Worm (Caenorhabditis elegans) whole organism, L4 larva: Measurements from ENCODE around the gene irg-1.
A peak's percentile ranks its signal among the peaks of the same experiment; 100 is the strongest.

Source experiments
- F10B5.3 ChIP-seq: sonication (generic microtip); optimal IDR thresholded peaks from 2 replicates; lab custom pipeline; 2016; ENCODE audit warnings: mild to moderate bottlenecking, missing genetic modification characterization, missing compliant biosample characterization
- F37D6.2 ChIP-seq: sonication (generic microtip); optimal IDR thresholded peaks from 2 replicates; lab custom pipeline; 2016; ENCODE audit warnings: mild to moderate bottlenecking, missing genetic modification characterization, missing compliant biosample characterization
- F44E2.7 ChIP-seq: fragments of 200-800 bp; sonication (Bioruptor generic); IDR thresholded peaks from 2 replicates; pipeline ENCODE4 v2.1.2; 2022; ENCODE audit warnings: missing genetic modification characterization, missing compliant biosample characterization
- R02D3.7 ChIP-seq: fragments of 150-350 bp; sonication (generic microtip); optimal IDR thresholded peaks from 3 replicates; lab custom pipeline; 2014; ENCODE audit warnings: missing biosample characterization, missing genetic modification characterization
- ZK337.2 ChIP-seq: fragments of 200-800 bp; sonication (Bioruptor generic); IDR thresholded peaks from 2 replicates; pipeline ENCODE4 v1.3.6; 2022; ENCODE audit warnings: missing genetic modification reagents, missing genetic modification characterization, missing compliant biosample characterization
- ZK546.5 ChIP-seq, 2 experiments: sonication (generic microtip); optimal IDR thresholded peaks; 2 replicates each; lab custom pipeline; 2017; ENCODE audit warnings: missing biosample characterization in 2 of 2, missing genetic modification characterization in 2 of 2
- ceh-20 ChIP-seq: fragments of 200-800 bp; sonication (Bioruptor generic); IDR thresholded peaks from 2 replicates; pipeline ENCODE4 v1.3.6; 2022; ENCODE audit warnings: missing genetic modification reagents, missing genetic modification characterization, missing compliant biosample characterization
- ceh-32 ChIP-seq: sonication (generic microtip); optimal IDR thresholded peaks from 2 replicates; lab custom pipeline; 2016; ENCODE audit warnings: mild to moderate bottlenecking, missing genetic modification characterization, missing compliant biosample characterization; ENCODE audit not compliant: poor library complexity
- ceh-44 ChIP-seq: fragments of 200-800 bp; sonication (Bioruptor generic); IDR thresholded peaks from 2 replicates; pipeline ENCODE4 v1.3.6; 2022; ENCODE audit warnings: missing genetic modification reagents, missing genetic modification characterization, missing compliant biosample characterization
- ceh-62 ChIP-seq: sonication (generic microtip); optimal IDR thresholded peaks from 2 replicates; lab custom pipeline; 2017; ENCODE audit warnings: missing biosample characterization, missing genetic modification characterization
- ces-1 ChIP-seq: fragments of 150-350 bp; sonication (generic microtip); optimal IDR thresholded peaks from 4 replicates; lab custom pipeline; 2014; ENCODE audit warnings: missing biosample characterization, missing genetic modification reagents, missing genetic modification characterization
- daf-12 ChIP-seq: fragments of 150-350 bp; optimal IDR thresholded peaks from 2 replicates; lab custom pipeline; 2014; ENCODE audit warnings: missing biosample characterization, missing genetic modification reagents, missing genetic modification characterization
- daf-16 ChIP-seq, 3 experiments: sonication (generic microtip); optimal IDR thresholded peaks; 2 replicates each; lab custom pipeline; 2016 to 2017; ENCODE audit warnings: missing genetic modification characterization in 3 of 3, missing genetic modification reagents in 3 of 3, mild to moderate bottlenecking in 2 of 3, missing compliant biosample characterization in 2 of 3, missing biosample characterization in 1 of 3, moderate library complexity in 1 of 3
- dmd-6 ChIP-seq: fragments of 200-800 bp; sonication (Bioruptor generic); IDR thresholded peaks from 2 replicates; pipeline ENCODE4 v1.3.6; 2022; ENCODE audit warnings: missing genetic modification reagents, missing genetic modification characterization, missing compliant biosample characterization
- dmd-8 ChIP-seq: fragments of 200-800 bp; sonication (Bioruptor generic); IDR thresholded peaks from 2 replicates; pipeline ENCODE4 v1.3.6; 2022; ENCODE audit warnings: missing genetic modification characterization, missing compliant biosample characterization
- dmd-9 ChIP-seq: fragments of 200-800 bp; sonication (Bioruptor generic); IDR thresholded peaks from 2 replicates; pipeline ENCODE4 v1.3.6; 2022; ENCODE audit warnings: missing genetic modification reagents, missing genetic modification characterization, missing compliant biosample characterization
- dve-1 ChIP-seq: sonication (generic microtip); optimal IDR thresholded peaks from 2 replicates; lab custom pipeline; 2017; ENCODE audit warnings: antibody characterized with exemption, mild to moderate bottlenecking, missing genetic modification characterization, missing compliant biosample characterization; ENCODE audit not compliant: insufficient read depth
- egl-43 ChIP-seq: fragments of 200-800 bp; sonication (Bioruptor generic); IDR thresholded peaks from 2 replicates; pipeline ENCODE4 v1.3.6; 2022; ENCODE audit warnings: missing genetic modification reagents, missing genetic modification characterization, missing compliant biosample characterization
- fos-1 ChIP-seq: fragments of 150-350 bp; optimal IDR thresholded peaks from 2 replicates; lab custom pipeline; 2014; ENCODE audit warnings: missing biosample characterization, missing genetic modification characterization
- hmg-1.1 ChIP-seq: fragments of 200-800 bp; sonication (Bioruptor generic); IDR thresholded peaks from 2 replicates; pipeline ENCODE4 v1.3.6; 2022; ENCODE audit warnings: missing genetic modification reagents, missing genetic modification characterization, missing compliant biosample characterization
- lin-1 ChIP-seq: fragments of 200-800 bp; sonication (Bioruptor generic); IDR thresholded peaks from 2 replicates; pipeline ENCODE4 v1.3.6; 2022; ENCODE audit warnings: missing genetic modification reagents, missing genetic modification characterization, missing compliant biosample characterization
- lin-15B ChIP-seq: fragments of 150-350 bp; sonication (generic microtip); optimal IDR thresholded peaks from 3 replicates; lab custom pipeline; 2014; ENCODE audit warnings: missing biosample characterization, missing genetic modification characterization
- lir-3 ChIP-seq: sonication (generic microtip); optimal IDR thresholded peaks from 2 replicates; lab custom pipeline; 2016; ENCODE audit warnings: mild to moderate bottlenecking, missing genetic modification characterization, missing compliant biosample characterization
- madf-5 ChIP-seq, 2 experiments: fragments of 200-800 bp; sonication (Bioruptor generic); IDR thresholded peaks; 2 replicates each; pipeline ENCODE4 v1.3.6; 2022; ENCODE audit warnings: missing compliant biosample characterization in 2 of 2, missing genetic modification characterization in 2 of 2
- mdl-1 ChIP-seq, 2 experiments: fragments of 150-350 bp in 1 of 2; sonication (generic microtip) in 1 of 2; optimal IDR thresholded peaks; 2 replicates each; lab custom pipeline; 2014 to 2017; ENCODE audit warnings: missing biosample characterization in 2 of 2, missing genetic modification characterization in 2 of 2
- mdt-29 ChIP-seq: fragments of 200-800 bp; sonication (Bioruptor generic); IDR thresholded peaks from 2 replicates; pipeline ENCODE4 v1.3.6; 2022; ENCODE audit warnings: missing genetic modification reagents, missing genetic modification characterization, missing compliant biosample characterization
- mes-2 ChIP-seq: sonication (generic microtip); optimal IDR thresholded peaks from 2 replicates; lab custom pipeline; 2016; ENCODE audit warnings: missing genotype, mild to moderate bottlenecking, missing genetic modification characterization, missing compliant biosample characterization; ENCODE audit not compliant: poor library complexity, severe bottlenecking
- mxl-2 ChIP-seq: fragments of 200-800 bp; sonication (Bioruptor generic); conservative IDR thresholded peaks from 2 replicates; pipeline ENCODE4 v1.3.6; 2022; ENCODE audit warnings: missing genetic modification reagents, missing genetic modification characterization, missing compliant biosample characterization
- mxl-3 ChIP-seq: fragments of 200-800 bp; sonication (Bioruptor generic); optimal IDR thresholded peaks from 2 replicates; lab custom pipeline; 2018; ENCODE audit warnings: mild to moderate bottlenecking, missing genetic modification characterization, missing compliant biosample characterization
- nhr-10 ChIP-seq: fragments of 150-350 bp; optimal IDR thresholded peaks from 2 replicates; lab custom pipeline; 2014; ENCODE audit warnings: missing biosample characterization, missing genetic modification characterization
- nhr-102 ChIP-seq: sonication (generic microtip); optimal IDR thresholded peaks from 2 replicates; lab custom pipeline; 2016; ENCODE audit warnings: mild to moderate bottlenecking, missing genetic modification characterization, moderate library complexity, missing compliant biosample characterization
- nhr-11 ChIP-seq: fragments of 150-350 bp; optimal IDR thresholded peaks from 2 replicates; lab custom pipeline; 2014; ENCODE audit warnings: missing biosample characterization, missing genetic modification characterization
- nhr-111 ChIP-seq: fragments of 200-800 bp; sonication (Bioruptor generic); optimal IDR thresholded peaks from 2 replicates; lab custom pipeline; 2018; ENCODE audit warnings: mild to moderate bottlenecking, missing genetic modification characterization, missing compliant biosample characterization
- nhr-237 ChIP-seq: sonication (generic microtip); optimal IDR thresholded peaks from 2 replicates; lab custom pipeline; 2017; ENCODE audit warnings: missing biosample characterization, missing genetic modification characterization
- nhr-28 ChIP-seq: fragments of 150-350 bp; optimal IDR thresholded peaks from 2 replicates; lab custom pipeline; 2014; ENCODE audit warnings: missing biosample characterization, missing genetic modification characterization
- nhr-41 ChIP-seq: fragments of 200-800 bp; sonication (Bioruptor generic); IDR thresholded peaks from 2 replicates; pipeline ENCODE4 v1.3.6; 2022; ENCODE audit warnings: missing genetic modification reagents, missing genetic modification characterization, missing compliant biosample characterization
- nhr-48 ChIP-seq: sonication (generic microtip); optimal IDR thresholded peaks from 2 replicates; lab custom pipeline; 2016; ENCODE audit warnings: mild to moderate bottlenecking, missing genetic modification characterization, missing compliant biosample characterization
- nhr-6 ChIP-seq: fragments of 150-350 bp; optimal IDR thresholded peaks from 2 replicates; lab custom pipeline; 2014; ENCODE audit warnings: missing biosample characterization, missing genetic modification characterization
- nhr-77 ChIP-seq: fragments of 150-350 bp; optimal IDR thresholded peaks from 2 replicates; lab custom pipeline; 2014; ENCODE audit warnings: missing biosample characterization, missing genetic modification characterization
- php-3 ChIP-seq: fragments of 200-800 bp; sonication (Bioruptor generic); IDR thresholded peaks from 2 replicates; pipeline ENCODE4 v1.3.6; 2022; ENCODE audit warnings: missing genetic modification reagents, missing genetic modification characterization, missing compliant biosample characterization
- pqm-1 ChIP-seq: sonication (generic microtip); optimal IDR thresholded peaks from 2 replicates; lab custom pipeline; 2017; ENCODE audit warnings: missing biosample characterization, missing genetic modification characterization
- rbr-2 ChIP-seq: sonication (generic microtip); optimal IDR thresholded peaks from 2 replicates; lab custom pipeline; 2016; ENCODE audit warnings: missing genotype, missing genetic modification characterization, missing compliant biosample characterization
- sdz-12 ChIP-seq: fragments of 200-800 bp; sonication (Bioruptor generic); optimal IDR thresholded peaks from 2 replicates; lab custom pipeline; 2018; ENCODE audit warnings: mild to moderate bottlenecking, missing genetic modification characterization, missing compliant biosample characterization
- snpc-4 ChIP-seq: fragments of 150-350 bp; optimal IDR thresholded peaks from 2 replicates; lab custom pipeline; 2014; ENCODE audit warnings: missing biosample characterization, missing genetic modification characterization
- spr-3 ChIP-seq: fragments of 200-800 bp; sonication (Bioruptor generic); optimal IDR thresholded peaks from 2 replicates; lab custom pipeline; 2018; ENCODE audit warnings: mild to moderate bottlenecking, missing genetic modification characterization, missing compliant biosample characterization
- tra-1 ChIP-seq: fragments of 200-800 bp; sonication (Bioruptor generic); IDR thresholded peaks from 2 replicates; pipeline ENCODE4 v1.3.6; 2022; ENCODE audit warnings: missing genetic modification reagents, missing genetic modification characterization, missing compliant biosample characterization
- unc-39 ChIP-seq: sonication (generic microtip); optimal IDR thresholded peaks from 2 replicates; lab custom pipeline; 2017; ENCODE audit warnings: missing biosample characterization, missing genetic modification characterization
- unc-62 ChIP-seq, 3 experiments: fragments of 150-350 bp in 1 of 3; sonication (generic microtip); optimal IDR thresholded peaks in 2 of 3; peaks in 1 of 3; 1 replicate in 1 of 3; 2 replicates in 2 of 3; lab custom pipeline; 2014 to 2017; ENCODE audit warnings: missing biosample characterization in 3 of 3, missing genetic modification characterization in 3 of 3, missing genetic modification reagents in 3 of 3, missing genotype in 1 of 3
- vab-7 ChIP-seq: fragments of 200-800 bp; sonication (Bioruptor generic); IDR thresholded peaks from 2 replicates; pipeline ENCODE4 v1.3.6; 2022; ENCODE audit warnings: missing genetic modification reagents, missing genetic modification characterization, missing compliant biosample characterization
- zip-11 ChIP-seq: fragments of 200-800 bp; sonication (Bioruptor generic); IDR thresholded peaks from 2 replicates; pipeline ENCODE4 v1.3.6; 2022; ENCODE audit warnings: missing genetic modification characterization, missing compliant biosample characterization
- ztf-11 ChIP-seq: fragments of 150-350 bp; optimal IDR thresholded peaks from 2 replicates; lab custom pipeline; 2014; ENCODE audit warnings: missing biosample characterization, missing genetic modification characterization

The irg-1 gene

DNA sequence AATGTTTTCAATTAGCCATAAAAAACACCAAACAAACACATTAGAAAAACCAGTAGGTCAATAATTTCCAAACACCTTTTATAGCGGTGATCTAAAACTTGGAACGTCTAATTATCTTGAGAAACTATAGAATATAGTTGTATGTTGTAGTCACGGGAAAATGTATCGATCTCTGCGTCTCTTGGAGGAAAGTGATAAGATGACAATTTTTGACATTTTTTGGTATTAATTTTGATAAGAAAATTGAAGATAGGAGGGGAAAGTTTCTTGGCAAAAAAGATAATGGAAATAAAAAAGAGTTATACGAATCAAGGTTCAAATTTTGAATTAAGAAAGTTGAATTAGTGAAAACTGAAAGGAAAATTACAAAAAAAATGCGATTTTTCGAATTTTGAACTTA lies 17.6 kb upstream of the irg-1 start:
- no peak for TF ChIP-seq nhr-111 (GFP tag; lab: Kevin White, UChicago)
- 0 out of 2 replicates have a peak, but pooled peaks have one; percentile 22 for TF ChIP-seq nhr-41 (GFP tag; lab: Robert Waterston, UW)
- TF ChIP-seq ceh-32 (tag; lab: Kevin White, UChicago), result no peak
- TF ChIP-seq ceh-62 (tag; lab: Kevin White, UChicago), result no peak
- no peak for TF ChIP-seq ztf-11 (tag; lab: Kevin White, UChicago)
- no peak for TF ChIP-seq ZK546.5 (tag; optimal IDR thresholded peaks at IDR 0.05; lab: Kevin White, UChicago)
- peak; percentile 60; the same call in 1 of the 2 replicates for TF ChIP-seq tra-1 (GFP tag; lab: Robert Waterston, UW)
- no peak for TF ChIP-seq fos-1 (tag; lab: Kevin White, UChicago)
- no peak for TF ChIP-seq rbr-2
- TF ChIP-seq daf-12 (tag; lab: Kevin White, UChicago), result no peak
- TF ChIP-seq mes-2 (tag; lab: Kevin White, UChicago), result no peak
- no peak for TF ChIP-seq unc-39 (tag; lab: Kevin White, UChicago)
- TF ChIP-seq egl-43 (GFP tag; lab: Robert Waterston, UW), result no peak
- TF ChIP-seq zip-11 (GFP tag; lab: Robert Waterston, UW), result no peak
- TF ChIP-seq vab-7 (GFP tag; lab: Robert Waterston, UW), result no peak
- peak; percentile 78 for TF ChIP-seq pqm-1 (tag; lab: Kevin White, UChicago)
- TF ChIP-seq mdl-1 (tag; optimal IDR thresholded peaks at IDR 0.05; lab: Kevin White, UChicago), result peak in 1 of 2 experiments; percentile 44
- TF ChIP-seq lin-1 (GFP tag; lab: Robert Waterston, UW), result peak; percentile 55; the same call in 1 of the 2 replicates
- TF ChIP-seq ces-1 (GFP tag; lab: Kevin White, UChicago), result no peak
- no peak for TF ChIP-seq mdt-29 (GFP tag; lab: Robert Waterston, UW)
- TF ChIP-seq mxl-2, result no peak
- TF ChIP-seq lin-15B (tag; lab: Kevin White, UChicago), result no peak
- no peak for TF ChIP-seq nhr-11 (tag; lab: Kevin White, UChicago)
- TF ChIP-seq ZK337.2, result no peak
- TF ChIP-seq nhr-77, result peak; percentile 78
- TF ChIP-seq nhr-10 (tag; lab: Kevin White, UChicago), result no peak
- no peak for TF ChIP-seq nhr-237 (tag; lab: Kevin White, UChicago)
- TF ChIP-seq dmd-6 (GFP tag; lab: Robert Waterston, UW), result peak; percentile 98
- no peak for TF ChIP-seq F44E2.7 (GFP tag; lab: Robert Waterston, UW)
- no peak for TF ChIP-seq R02D3.7 (tag; lab: Kevin White, UChicago)
- TF ChIP-seq nhr-48 (tag; lab: Kevin White, UChicago), result peak; percentile 63
- TF ChIP-seq nhr-6 (tag; lab: Kevin White, UChicago), result no peak
- TF ChIP-seq dve-1 (tag; lab: Kevin White, UChicago), result peak; percentile 89
- peak; percentile 100 for TF ChIP-seq nhr-28
- no peak for TF ChIP-seq hmg-1.1 (GFP tag; lab: Robert Waterston, UW)
- TF ChIP-seq madf-5 (GFP tag; IDR thresholded peaks at IDR 0.05; lab: Robert Waterston, UW), result no peak
- TF ChIP-seq F37D6.2 (tag; lab: Kevin White, UChicago), result no peak
- TF ChIP-seq ceh-44, result no peak
- TF ChIP-seq php-3 (GFP tag; lab: Robert Waterston, UW), result peak; percentile 79; the same call in 1 of the 2 replicates
- TF ChIP-seq spr-3, result no peak
- no peak for TF ChIP-seq nhr-102
- peak in 1 of 2 experiments; percentile 47 for TF ChIP-seq daf-16 (GFP tag; optimal IDR thresholded peaks at IDR 0.05; lab: Kevin White, UChicago)
- peak; percentile 82 for TF ChIP-seq daf-16 (tag; optimal IDR thresholded peaks at IDR 0.05; lab: Kevin White, UChicago)
- no peak for TF ChIP-seq unc-62 (GFP tag; optimal IDR thresholded peaks at IDR 0.05 in 1 of 2; lab: Kevin White, UChicago)
- TF ChIP-seq unc-62 (tag; optimal IDR thresholded peaks at IDR 0.05; lab: Kevin White, UChicago), result no peak
- no peak for TF ChIP-seq snpc-4 (tag; lab: Kevin White, UChicago)
- no peak for TF ChIP-seq dmd-8
- no peak for TF ChIP-seq dmd-9 (GFP tag; lab: Robert Waterston, UW)
- no peak for TF ChIP-seq sdz-12 (GFP tag; lab: Kevin White, UChicago)
- TF ChIP-seq lir-3 (tag; lab: Kevin White, UChicago), result no peak
- TF ChIP-seq ceh-20, result no peak
- no peak for TF ChIP-seq mxl-3
- TF ChIP-seq F10B5.3 (tag; lab: Kevin White, UChicago), result no peak
